Worm (Caenorhabditis elegans) whole organism, L4/young adult: Measurements from ENCODE around the gene spe-18.

ENCODE experiments used
- W03F9.2 ChIP-seq: fragments of 150-350 bp; optimal IDR thresholded peaks from 2 replicates; lab custom pipeline; 2014; ENCODE audit warnings: missing biosample characterization, missing genetic modification characterization
- him-1 ChIP-seq: sonication (generic microtip); optimal IDR thresholded peaks from 2 replicates; lab custom pipeline; 2016; ENCODE audit warnings: missing genotype, missing genetic modification reagents, missing genetic modification characterization, missing compliant biosample characterization

ce11 chrII:13153299-13153698, at the start of gene spe-18:
- no peak for TF ChIP-seq him-1 (tag; lab: Kevin White, UChicago)
- TF ChIP-seq W03F9.2 (tag; lab: Kevin White, UChicago) = no peak
